Fruit fly (Drosophila melanogaster) whole organism, embryonic: ENCODE measurements around the gene CG18788.

Experiments
- Ada2b ChIP-seq: fragments of 200-800 bp; sonication (Bioruptor generic); IDR thresholded peaks from 2 replicates; pipeline ENCODE4 v1.3.6; 2022; ENCODE audit warnings: missing biosample characterization, missing genetic modification characterization
- Bgb ChIP-seq: fragments of 200-800 bp; sonication (Bioruptor generic); IDR thresholded peaks from 2 replicates; pipeline ENCODE4 v1.3.6; 2022; ENCODE audit warnings: missing biosample characterization, missing genetic modification characterization; ENCODE audit not compliant: partially characterized antibody
- CG10209 ChIP-seq: fragments of 200-800 bp; sonication (Bioruptor generic); optimal IDR thresholded peaks from 3 replicates; lab custom pipeline; 2017; ENCODE audit warnings: missing biosample characterization, mild to moderate bottlenecking, missing genetic modification characterization, missing genetic modification reagents
- CG11085 ChIP-seq: fragments of 200-800 bp; sonication (Bioruptor generic); IDR thresholded peaks from 2 replicates; pipeline ENCODE4 v1.3.6; 2022; ENCODE audit warnings: missing biosample characterization, missing genetic modification characterization
- CG12155 ChIP-seq: fragments of 200-800 bp; sonication (Bioruptor generic); optimal IDR thresholded peaks from 3 replicates; lab custom pipeline; 2016; ENCODE audit warnings: missing biosample characterization, missing genetic modification characterization
- CG12236 ChIP-seq: fragments of 200-800 bp; sonication (Bioruptor generic); optimal IDR thresholded peaks from 2 replicates; lab custom pipeline; 2016; ENCODE audit warnings: missing biosample characterization, missing genetic modification characterization
- CG12299 ChIP-seq: fragments of 200-800 bp; sonication (Bioruptor generic); optimal IDR thresholded peaks from 2 replicates; lab custom pipeline; 2018; ENCODE audit warnings: missing biosample characterization, mild to moderate bottlenecking, missing genetic modification characterization
- CG15073 ChIP-seq: fragments of 200-800 bp; sonication (Bioruptor generic); optimal IDR thresholded peaks from 2 replicates; lab custom pipeline; 2016; ENCODE audit warnings: missing biosample characterization, missing genetic modification characterization
- CG15696 ChIP-seq: fragments of 200-800 bp; sonication (Bioruptor generic); optimal IDR thresholded peaks from 2 replicates; lab custom pipeline; 2019; ENCODE audit warnings: missing biosample characterization, mild to moderate bottlenecking, missing genetic modification characterization, moderate library complexity
- CG1602 ChIP-seq: fragments of 200-800 bp; sonication (Bioruptor generic); optimal IDR thresholded peaks from 3 replicates; lab custom pipeline; 2016; ENCODE audit warnings: missing biosample characterization, missing genetic modification characterization
- CG1603 ChIP-seq: fragments of 200-800 bp; sonication (Bioruptor generic); optimal IDR thresholded peaks from 2 replicates; lab custom pipeline; 2019; ENCODE audit warnings: missing biosample characterization, mild to moderate bottlenecking, missing genetic modification characterization, moderate library complexity
- CG17568 ChIP-seq: fragments of 200-800 bp; sonication (Bioruptor generic); optimal IDR thresholded peaks from 2 replicates; lab custom pipeline; 2018; ENCODE audit warnings: missing biosample characterization, mild to moderate bottlenecking, missing genetic modification characterization, moderate library complexity
- CG18011 ChIP-seq: fragments of 200-800 bp; sonication (Bioruptor generic); optimal IDR thresholded peaks from 2 replicates; lab custom pipeline; 2017; ENCODE audit warnings: missing biosample characterization, missing genetic modification characterization, mild to moderate bottlenecking, moderate library complexity, missing genotype
- CG31441 ChIP-seq: fragments of 200-800 bp; sonication (Bioruptor generic); IDR thresholded peaks from 2 replicates; pipeline ENCODE4 v1.3.6; 2022; ENCODE audit warnings: missing biosample characterization, missing genetic modification characterization
- CG32767 ChIP-seq: fragments of 200-800 bp; sonication (Bioruptor generic); IDR thresholded peaks from 2 replicates; pipeline ENCODE4 v1.3.6; 2022; ENCODE audit warnings: missing biosample characterization, missing genetic modification characterization
- CG3407 ChIP-seq: fragments of 200-800 bp; sonication (Bioruptor generic); optimal IDR thresholded peaks from 2 replicates; lab custom pipeline; 2018; ENCODE audit warnings: missing biosample characterization, mild to moderate bottlenecking, missing genetic modification characterization
- CG7271 ChIP-seq: fragments of 200-800 bp; sonication (Bioruptor generic); optimal IDR thresholded peaks from 2 replicates; lab custom pipeline; 2018; ENCODE audit warnings: missing biosample characterization, mild to moderate bottlenecking, missing genetic modification characterization, moderate library complexity
- CoRest ChIP-seq: fragments of 200-800 bp; sonication (Bioruptor generic); optimal IDR thresholded peaks from 3 replicates; lab custom pipeline; 2018; ENCODE audit warnings: missing biosample characterization, mild to moderate bottlenecking, missing genetic modification characterization, moderate library complexity
- Dad ChIP-seq: fragments of 200-800 bp; sonication (Bioruptor generic); optimal IDR thresholded peaks from 3 replicates; lab custom pipeline; 2016; ENCODE audit warnings: missing biosample characterization, missing genetic modification characterization
- Doc3 ChIP-seq: fragments of 200-800 bp; sonication (Bioruptor generic); IDR thresholded peaks from 3 replicates; pipeline ENCODE4 v1.3.6; 2022; ENCODE audit warnings: missing biosample characterization, missing genetic modification characterization; ENCODE audit not compliant: partially characterized antibody
- Dp ChIP-seq: fragments of 200-800 bp; sonication (Bioruptor generic); optimal IDR thresholded peaks from 2 replicates; lab custom pipeline; 2018; ENCODE audit warnings: missing biosample characterization, mild to moderate bottlenecking, missing genetic modification characterization, moderate library complexity
- Fer3 ChIP-seq: fragments of 200-800 bp; sonication (Bioruptor generic); optimal IDR thresholded peaks from 2 replicates; lab custom pipeline; 2018; ENCODE audit warnings: missing biosample characterization, mild to moderate bottlenecking, missing genetic modification characterization, moderate library complexity
- HHEX ChIP-seq: fragments of 200-800 bp; sonication (Bioruptor generic); optimal IDR thresholded peaks from 3 replicates; lab custom pipeline; 2017; ENCODE audit warnings: missing biosample characterization, mild to moderate bottlenecking, missing genetic modification characterization, missing genetic modification reagents
- NC2β ChIP-seq: fragments of 200-800 bp; sonication (Bioruptor generic); optimal IDR thresholded peaks from 2 replicates; lab custom pipeline; 2016; ENCODE audit warnings: missing biosample characterization, missing genetic modification characterization
- NFAT ChIP-seq: fragments of 200-800 bp; sonication (Bioruptor generic); IDR thresholded peaks from 2 replicates; pipeline ENCODE4 v1.3.6; 2022; ENCODE audit warnings: missing biosample characterization, missing genetic modification characterization
- Nf-YC ChIP-seq: fragments of 200-800 bp; optimal IDR thresholded peaks from 3 replicates; lab custom pipeline; 2019; ENCODE audit warnings: missing biosample characterization, mild to moderate bottlenecking, missing genetic modification characterization, moderate library complexity
- Oli ChIP-seq: fragments of 200-800 bp; sonication (Bioruptor generic); optimal IDR thresholded peaks from 2 replicates; lab custom pipeline; 2018; ENCODE audit warnings: missing biosample characterization, mild to moderate bottlenecking, missing genetic modification characterization, moderate library complexity
- Ravus ChIP-seq: fragments of 200-800 bp; sonication (Bioruptor generic); IDR thresholded peaks from 2 replicates; pipeline ENCODE4 v1.3.6; 2022; ENCODE audit warnings: missing biosample characterization, missing genetic modification characterization
- Rfx ChIP-seq: fragments of 200-800 bp; sonication (Bioruptor generic); IDR thresholded peaks from 2 replicates; pipeline ENCODE4 v1.3.6; 2022; ENCODE audit warnings: missing biosample characterization, missing genetic modification characterization
- Sox102F ChIP-seq: fragments of 200-800 bp; sonication (Bioruptor generic); optimal IDR thresholded peaks from 2 replicates; lab custom pipeline; 2018; ENCODE audit warnings: missing biosample characterization, mild to moderate bottlenecking, missing genetic modification characterization, moderate library complexity
- amos ChIP-seq: fragments of 200-800 bp; sonication (Bioruptor generic); IDR thresholded peaks from 2 replicates; pipeline ENCODE4 v1.3.6; 2022; ENCODE audit warnings: missing biosample characterization, missing genetic modification characterization; ENCODE audit not compliant: partially characterized antibody
- ase ChIP-seq: fragments of 200-800 bp; sonication (Bioruptor generic); IDR thresholded peaks from 3 replicates; pipeline ENCODE4 v1.3.6; 2022; ENCODE audit warnings: missing biosample characterization, missing genetic modification characterization
- ash1 ChIP-seq: fragments of 200-800 bp; sonication (Bioruptor generic); optimal IDR thresholded peaks from 2 replicates; lab custom pipeline; 2018; ENCODE audit warnings: missing biosample characterization, mild to moderate bottlenecking, missing genetic modification characterization
- br ChIP-seq: fragments of >200 bp; optimal IDR thresholded peaks from 2 replicates; lab custom pipeline; 2017
- croc ChIP-seq: fragments of 200-800 bp; sonication (Bioruptor generic); conservative IDR thresholded peaks from 3 replicates; pipeline ENCODE4 v1.3.6; 2022; ENCODE audit warnings: missing biosample characterization, missing genetic modification characterization
- dmrt11E ChIP-seq: fragments of 200-800 bp; sonication (Bioruptor generic); optimal IDR thresholded peaks from 3 replicates; lab custom pipeline; 2018; ENCODE audit warnings: missing biosample characterization, mild to moderate bottlenecking, missing genetic modification characterization, moderate library complexity
- dpn ChIP-seq, 2 experiments: fragments of 200-800 bp; sonication (Bioruptor generic); optimal IDR thresholded peaks; 3 replicates each; lab custom pipeline; 2016; ENCODE audit warnings: missing biosample characterization in 2 of 2, missing genetic modification characterization in 2 of 2
- hkb ChIP-seq, 2 experiments: fragments of 200-800 bp in 1 of 2; fragments of >200 bp in 1 of 2; sonication (Bioruptor generic) in 1 of 2; IDR thresholded peaks in 1 of 2; optimal IDR thresholded peaks in 1 of 2; 2 replicates each; pipeline versions ENCODE4 v1.3.6 to Lab custom; 2017 to 2022; ENCODE audit warnings: missing biosample characterization in 1 of 2, missing genetic modification characterization in 1 of 2
- kah ChIP-seq: fragments of 200-800 bp; sonication (Bioruptor generic); optimal IDR thresholded peaks from 2 replicates; lab custom pipeline; 2018; ENCODE audit warnings: missing biosample characterization, mild to moderate bottlenecking, missing genetic modification characterization
- mirr ChIP-seq: fragments of 200-800 bp; sonication (Bioruptor generic); optimal IDR thresholded peaks from 3 replicates; lab custom pipeline; 2018; ENCODE audit warnings: missing biosample characterization, mild to moderate bottlenecking, missing genetic modification characterization
- onecut ChIP-seq: fragments of 200-800 bp; sonication (Bioruptor generic); IDR thresholded peaks from 2 replicates; pipeline ENCODE4 v1.3.6; 2022; ENCODE audit warnings: missing biosample characterization, missing genetic modification characterization
- org-1 ChIP-seq: fragments of 200-800 bp; sonication (Bioruptor generic); optimal IDR thresholded peaks from 2 replicates; lab custom pipeline; 2017; ENCODE audit warnings: missing biosample characterization, missing genetic modification characterization
- row ChIP-seq: fragments of 200-800 bp; sonication (Bioruptor generic); IDR thresholded peaks from 3 replicates; pipeline ENCODE4 v1.3.6; 2022; ENCODE audit warnings: missing biosample characterization, missing genetic modification characterization
- sc ChIP-seq, 3 experiments: fragments of >200 bp in 2 of 3; fragments of 200-800 bp in 1 of 3; sonication (Bioruptor generic) in 1 of 3; optimal IDR thresholded peaks; 2 replicates in 2 of 3; 3 replicates in 1 of 3; lab custom pipeline; 2017; ENCODE audit warnings: mild to moderate bottlenecking in 1 of 3, missing biosample characterization in 1 of 3, missing genetic modification characterization in 1 of 3, missing genetic modification reagents in 1 of 3
- tll ChIP-seq, 2 experiments: fragments of 200-800 bp in 1 of 2; fragments of >200 bp in 1 of 2; sonication (Bioruptor generic) in 1 of 2; optimal IDR thresholded peaks; 2 replicates each; lab custom pipeline; 2017 to 2019; ENCODE audit warnings: missing biosample characterization in 2 of 2, missing genetic modification characterization in 2 of 2, mild to moderate bottlenecking in 1 of 2, moderate library complexity in 1 of 2
- wor ChIP-seq: fragments of 200-800 bp; sonication (Bioruptor generic); IDR thresholded peaks from 2 replicates; pipeline ENCODE4 v1.3.6; 2022; ENCODE audit warnings: missing biosample characterization, missing genetic modification characterization

Gene CG18788

dm6 chr2L:12026458-12027431, 7.2 kb upstream of the CG18788 start (continued):
- TF ChIP-seq NC2β (GFP tag; lab: Kevin White, UChicago) (peak; percentile 34), ase (GFP tag; lab: Robert Waterston, UW) (peak; percentile 29; the same call in 1 of the 3 replicates), CG17568 (GFP tag; lab: Kevin White, UChicago) (no peak), Dad (GFP tag; lab: Kevin White, UChicago) (no peak), Ada2b (no peak), onecut (GFP tag; lab: Robert Waterston, UW) (peak; percentile 23; the same call in 1 of the 2 replicates), CG12299 (tag; lab: Kevin White, UChicago) (no peak), Oli (tag; lab: Kevin White, UChicago) (peak; percentile 83), Doc3 (GFP tag; lab: Robert Waterston, UW) (0 out of 3 replicates have a peak, but pooled peaks have one; percentile 21), mirr (GFP tag; lab: Kevin White, UChicago) (peak; percentile 10), CG7271 (tag; lab: Kevin White, UChicago) (no peak), CG1602 (peak; percentile 68), Rfx (GFP tag; lab: Robert Waterston, UW) (peak; percentile 55), croc (GFP tag; lab: Robert Waterston, UW) (no peak; the same call in 2 of the 3 replicates), CG1603 (tag; lab: Kevin White, UChicago) (peak; percentile 74), CG18011 (GFP tag; lab: Kevin White, UChicago) (no peak), dpn (GFP tag; optimal IDR thresholded peaks at IDR 0.05; lab: Kevin White, UChicago) (peak in 1 of 2 experiments; percentile 40), dmrt11E (peak; percentile 26), kah (peak; percentile 20), ash1 (no peak), amos (GFP tag; lab: Robert Waterston, UW) (no peak), br (no peak), CG3407 (GFP tag; lab: Kevin White, UChicago) (peak; percentile 42), Nf-YC (tag; lab: Kevin White, UChicago) (peak; percentile 52), Bgb (GFP tag; lab: Robert Waterston, UW) (0 out of 2 replicates have a peak, but pooled peaks have one; percentile 35), NFAT (GFP tag; lab: Robert Waterston, UW) (peak; percentile 38; the same call in 1 of the 2 replicates), CG31441 (GFP tag; lab: Robert Waterston, UW) (peak; percentile 67), Dp (GFP tag; lab: Kevin White, UChicago) (peak; percentile 3), CG11085 (peak; percentile 63), wor (GFP tag; lab: Robert Waterston, UW) (no peak; the same call in 1 of the 2 replicates), CG32767 (GFP tag; lab: Robert Waterston, UW) (0 out of 2 replicates have a peak, but pooled peaks have one; percentile 30), Fer3 (tag; lab: Kevin White, UChicago) (peak; percentile 24), CG12155 (GFP tag; lab: Kevin White, UChicago) (peak; percentile 11), tll (GFP tag; optimal IDR thresholded peaks at IDR 0.05; lab: Kevin White, UChicago) (no peak), row (peak; percentile 69; the same call in 2 of the 3 replicates), CoRest (tag; lab: Kevin White, UChicago) (peak; percentile 81), Ravus (GFP tag; lab: Robert Waterston, UW) (peak; percentile 37), HHEX (GFP tag; lab: Kevin White, UChicago) (peak; percentile 60), Sox102F (GFP tag; lab: Kevin White, UChicago) (peak; percentile 64), CG15073 (GFP tag; lab: Kevin White, UChicago) (peak; percentile 28), sc (optimal IDR thresholded peaks at IDR 0.05; lab: Kevin White, UChicago) (no peak), sc (GFP tag; optimal IDR thresholded peaks at IDR 0.05; lab: Kevin White, UChicago) (peak; percentile 60), CG15696 (tag; lab: Kevin White, UChicago) (no peak), CG12236 (no peak), org-1 (GFP tag; lab: Kevin White, UChicago) (peak; percentile 63), hkb (optimal IDR thresholded peaks at IDR 0.05; lab: Kevin White, UChicago) (no peak), hkb (GFP tag; IDR thresholded peaks at IDR 0.05; lab: Robert Waterston, UW) (0 out of 2 replicates have a peak, but pooled peaks have one; percentile 21), CG10209 (GFP tag; lab: Kevin White, UChicago) (peak; percentile 70)
